1 fruit fly cellular context compared by ENCODE assay signal in the genomic region with DNA sequence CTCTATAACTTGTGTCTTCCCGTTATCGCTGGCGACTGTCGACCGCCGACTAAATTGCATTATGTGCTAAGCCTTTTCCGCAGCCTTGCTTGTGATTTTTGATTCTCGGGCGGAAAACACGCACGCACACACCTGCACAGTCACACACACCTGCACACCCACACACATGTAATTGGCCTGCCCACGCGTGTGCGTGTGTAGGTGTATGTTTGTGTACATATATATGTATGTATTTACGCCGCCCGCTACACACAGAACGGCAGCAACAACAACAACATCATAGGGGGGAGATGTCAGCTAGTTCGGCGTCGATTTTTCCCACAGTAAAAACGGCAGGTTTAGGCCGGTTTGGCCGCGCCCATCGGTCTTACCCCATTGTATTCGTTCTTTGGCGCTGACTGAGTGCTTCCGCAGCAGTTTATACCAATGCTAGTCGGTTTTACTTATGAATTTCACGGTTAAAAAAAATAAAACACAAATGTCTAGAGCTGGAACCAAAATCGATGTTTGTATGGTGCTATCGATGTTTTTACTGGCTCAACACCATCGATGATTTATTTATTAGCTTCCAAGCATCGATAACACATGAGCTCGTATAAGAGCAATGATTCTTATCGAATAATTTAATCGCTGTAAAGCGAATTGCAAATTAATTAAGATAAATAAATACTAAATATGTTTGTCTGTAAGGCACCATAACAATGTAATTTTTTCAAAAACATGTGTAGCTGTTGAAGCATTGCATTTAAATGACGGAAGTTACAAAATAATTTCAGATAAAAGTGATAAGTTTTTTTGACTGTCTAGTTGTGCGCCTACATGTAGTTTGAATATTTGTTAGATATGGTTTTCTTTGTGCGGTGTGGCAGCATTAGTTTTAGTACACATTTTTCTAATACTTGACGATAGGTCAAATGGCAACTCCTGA.
TF ChIP-seq lines count a peak whose summit lies in the region.

A gene (minus strand): TSS at position 538 of the 928 bp plus-strand sequence.

TF ChIP-seq in whole organism, embryonic, 481 proteins besides CTCF, POLR2A, EP300 and RAD21 (continued from another document and continues in another):
- no peak for TF ChIP-seq CG15479 (GFP tag; optimal IDR thresholded peaks at IDR 0.05; lab: Kevin White, UChicago)
- no peak for TF ChIP-seq GATAe (GFP tag; conservative IDR thresholded peaks at IDR 0.05; lab: Robert Waterston, UW)
- TF ChIP-seq Sin3A (optimal IDR thresholded peaks at IDR 0.05; lab: Kevin White, UChicago), result peak; percentile 51
- TF ChIP-seq CG17361 (GFP tag; IDR thresholded peaks at IDR 0.05; lab: Robert Waterston, UW), result peak; percentile 32; the same call in 1 of the 3 replicates
- TF ChIP-seq vnd (GFP tag; IDR thresholded peaks at IDR 0.05; lab: Robert Waterston, UW; ENCODE audit: partially characterized antibody), result peak; percentile 93
- TF ChIP-seq CG32772 (GFP tag; IDR thresholded peaks at IDR 0.05; lab: Robert Waterston, UW), result peak; percentile 25; the same call in 1 of the 2 replicates
- TF ChIP-seq Nf-YB (GFP tag; optimal IDR thresholded peaks at IDR 0.05; lab: Kevin White, UChicago), result peak; percentile 33
- TF ChIP-seq CG13287 (GFP tag; IDR thresholded peaks at IDR 0.05; lab: Robert Waterston, UW; ENCODE audit: partially characterized antibody), result peak; percentile 88
- TF ChIP-seq MESR4 (GFP tag; optimal IDR thresholded peaks at IDR 0.05; lab: Kevin White, UChicago), result peak; percentile 91
- peak; percentile 94 for TF ChIP-seq BEAF-32 (GFP tag; optimal IDR thresholded peaks at IDR 0.05; lab: Kevin White, UChicago)
- peak; percentile 48 for TF ChIP-seq fd64A (GFP tag; optimal IDR thresholded peaks at IDR 0.05; lab: Kevin White, UChicago)
- TF ChIP-seq CG10267 (tag; optimal IDR thresholded peaks at IDR 0.05; lab: Kevin White, UChicago), result peak; percentile 28
- TF ChIP-seq lbe (GFP tag; optimal IDR thresholded peaks at IDR 0.05; lab: Kevin White, UChicago), result peak; percentile 43
- TF ChIP-seq Hr78 (GFP tag; optimal IDR thresholded peaks at IDR 0.05; lab: Kevin White, UChicago), result peak in 1 of 2 experiments; percentile 100
- TF ChIP-seq CG12769 (tag; optimal IDR thresholded peaks at IDR 0.05; lab: Kevin White, UChicago), result peak; percentile 8
- TF ChIP-seq Lim3 (GFP tag; IDR thresholded peaks at IDR 0.05; lab: Robert Waterston, UW), result no peak
- peak; percentile 63; the same call in 2 of the 3 replicates for TF ChIP-seq ci (GFP tag; IDR thresholded peaks at IDR 0.05; lab: Robert Waterston, UW)
- TF ChIP-seq tna (GFP tag; IDR thresholded peaks at IDR 0.05; lab: Robert Waterston, UW; ENCODE audit: partially characterized antibody), result peak; percentile 96
- TF ChIP-seq Sry-β (GFP tag; optimal IDR thresholded peaks at IDR 0.05; lab: Kevin White, UChicago), result no peak
- TF ChIP-seq zf30C (GFP tag; optimal IDR thresholded peaks at IDR 0.05; lab: Kevin White, UChicago), result no peak
- peak; percentile 63 for TF ChIP-seq Vsx1 (GFP tag; optimal IDR thresholded peaks at IDR 0.05; lab: Kevin White, UChicago)
- peak; percentile 65 for TF ChIP-seq trem (tag; optimal IDR thresholded peaks at IDR 0.05; lab: Kevin White, UChicago)
- 0 out of 2 replicates have a peak, but pooled peaks have one; percentile 11 for TF ChIP-seq CG7372 (GFP tag; IDR thresholded peaks at IDR 0.05; lab: Robert Waterston, UW)
- TF ChIP-seq CG34376 (GFP tag; optimal IDR thresholded peaks at IDR 0.05; lab: Kevin White, UChicago), result peak; percentile 20
- no peak for TF ChIP-seq crp (GFP tag; optimal IDR thresholded peaks at IDR 0.05; lab: Kevin White, UChicago)
- peak; percentile 8 for TF ChIP-seq B-H2 (GFP tag; optimal IDR thresholded peaks at IDR 0.05; lab: Kevin White, UChicago)
- TF ChIP-seq CG6765 (GFP tag; optimal IDR thresholded peaks at IDR 0.05; lab: Kevin White, UChicago), result no peak
- TF ChIP-seq CG8478 (optimal IDR thresholded peaks at IDR 0.05; lab: Kevin White, UChicago), result peak; percentile 94
- TF ChIP-seq caup (GFP tag; optimal IDR thresholded peaks at IDR 0.05; lab: Kevin White, UChicago; ENCODE audit: severe bottlenecking), result peak; percentile 8
- peak; percentile 53; the same call in 1 of the 2 replicates for TF ChIP-seq CG32767 (GFP tag; IDR thresholded peaks at IDR 0.05; lab: Robert Waterston, UW)
- no peak for TF ChIP-seq repo (GFP tag; optimal IDR thresholded peaks at IDR 0.05; lab: Kevin White, UChicago)
- peak; percentile 38 for TF ChIP-seq zen (tag; optimal IDR thresholded peaks at IDR 0.05; lab: Kevin White, UChicago)
- peak; percentile 78; the same call in 1 of the 2 replicates for TF ChIP-seq E2f2 (GFP tag; IDR thresholded peaks at IDR 0.05; lab: Robert Waterston, UW)
- TF ChIP-seq tin (GFP tag; optimal IDR thresholded peaks at IDR 0.05; lab: Kevin White, UChicago), result peak; percentile 8
- TF ChIP-seq Drgx (GFP tag; IDR thresholded peaks at IDR 0.05; lab: Robert Waterston, UW), result no peak
- TF ChIP-seq gsb-n (tag; optimal IDR thresholded peaks at IDR 0.05; lab: Kevin White, UChicago), result peak; percentile 48
- TF ChIP-seq Sry-δ (GFP tag; optimal IDR thresholded peaks at IDR 0.05; lab: Kevin White, UChicago), result peak; percentile 91
- no peak for TF ChIP-seq CG10321 (GFP tag; IDR thresholded peaks at IDR 0.05; lab: Robert Waterston, UW)
- TF ChIP-seq CG9215 (GFP tag; IDR thresholded peaks at IDR 0.05; lab: Robert Waterston, UW), result 0 out of 2 replicates have a peak, but pooled peaks have one; percentile 26
- TF ChIP-seq Optix (GFP tag; IDR thresholded peaks at IDR 0.05; lab: Robert Waterston, UW), result no peak
- no peak for TF ChIP-seq Blimp-1 (GFP tag; optimal IDR thresholded peaks at IDR 0.05; lab: Kevin White, UChicago)
- TF ChIP-seq pfk (GFP tag; optimal IDR thresholded peaks at IDR 0.05; lab: Kevin White, UChicago), result no peak
- TF ChIP-seq CG8359 (GFP tag; optimal IDR thresholded peaks at IDR 0.05; lab: Kevin White, UChicago; ENCODE audit: borderline replicate concordance), result no peak
- TF ChIP-seq phol (tag; optimal IDR thresholded peaks at IDR 0.05; lab: Kevin White, UChicago), result peak; percentile 37
- TF ChIP-seq sug (tag; optimal IDR thresholded peaks at IDR 0.05; lab: Kevin White, UChicago), result peak; percentile 46
- no peak for TF ChIP-seq vfl (GFP tag; optimal IDR thresholded peaks at IDR 0.05; lab: Kevin White, UChicago)
- no peak for TF ChIP-seq CG13424 (tag; optimal IDR thresholded peaks at IDR 0.05; lab: Kevin White, UChicago)
- TF ChIP-seq HmgZ (tag; optimal IDR thresholded peaks at IDR 0.05; lab: Kevin White, UChicago), result peak; percentile 52
- TF ChIP-seq hb (GFP tag; IDR thresholded peaks at IDR 0.05; lab: Robert Waterston, UW; ENCODE audit: partially characterized antibody), result peak; percentile 95
- TF ChIP-seq kni (GFP tag; optimal IDR thresholded peaks at IDR 0.05; lab: Kevin White, UChicago), result peak; percentile 55
- peak; percentile 33 for TF ChIP-seq CG13296 (GFP tag; optimal IDR thresholded peaks at IDR 0.05; lab: Kevin White, UChicago)
- TF ChIP-seq Abd-B (GFP tag; optimal IDR thresholded peaks at IDR 0.05; lab: Kevin White, UChicago), result peak; percentile 84
- TF ChIP-seq Xrp1 (GFP tag; IDR thresholded peaks at IDR 0.05; lab: Robert Waterston, UW), result peak; percentile 27; the same call in 1 of the 2 replicates
- TF ChIP-seq Opbp (GFP tag; IDR thresholded peaks at IDR 0.05; lab: Robert Waterston, UW; ENCODE audit: partially characterized antibody), result peak; percentile 96
- no peak for TF ChIP-seq H2.0 (GFP tag; IDR thresholded peaks at IDR 0.05; lab: Robert Waterston, UW)
- TF ChIP-seq ro (GFP tag; IDR thresholded peaks at IDR 0.05; lab: Robert Waterston, UW), result no peak
- TF ChIP-seq CG42726 (GFP tag; IDR thresholded peaks at IDR 0.05; lab: Robert Waterston, UW; ENCODE audit: partially characterized antibody), result peak; percentile 85
- peak; percentile 88 for TF ChIP-seq CG4617 (GFP tag; optimal IDR thresholded peaks at IDR 0.05; lab: Kevin White, UChicago; ENCODE audit: borderline replicate concordance)
- peak; percentile 27 for TF ChIP-seq dm (GFP tag; optimal IDR thresholded peaks at IDR 0.05; lab: Kevin White, UChicago)
- TF ChIP-seq Dref (GFP tag; IDR thresholded peaks at IDR 0.05; lab: Robert Waterston, UW), result peak; percentile 98
- TF ChIP-seq CG7963 (GFP tag; IDR thresholded peaks at IDR 0.05; lab: Robert Waterston, UW; ENCODE audit: partially characterized antibody), result peak; percentile 95
- TF ChIP-seq CG4820 (GFP tag; optimal IDR thresholded peaks at IDR 0.05; lab: Kevin White, UChicago), result no peak
- no peak for TF ChIP-seq gem (tag; optimal IDR thresholded peaks at IDR 0.05; lab: Kevin White, UChicago)
- TF ChIP-seq Atf-2 (GFP tag; optimal IDR thresholded peaks at IDR 0.05; lab: Kevin White, UChicago), result no peak
- TF ChIP-seq CG2120 (GFP tag; optimal IDR thresholded peaks at IDR 0.05; lab: Kevin White, UChicago), result no peak
- no peak for TF ChIP-seq dysf (GFP tag; IDR thresholded peaks at IDR 0.05; lab: Robert Waterston, UW)
- peak; percentile 77 for TF ChIP-seq hbn (GFP tag; IDR thresholded peaks at IDR 0.05; lab: Robert Waterston, UW; ENCODE audit: partially characterized antibody)
- TF ChIP-seq zen2 (GFP tag; IDR thresholded peaks at IDR 0.05; lab: Robert Waterston, UW; ENCODE audit: partially characterized antibody), result peak; percentile 83
- TF ChIP-seq lmd (GFP tag; IDR thresholded peaks at IDR 0.05; lab: Robert Waterston, UW), result no peak
- no peak for TF ChIP-seq CG10274 (GFP tag; optimal IDR thresholded peaks at IDR 0.05; lab: Kevin White, UChicago)
- peak; percentile 45 for TF ChIP-seq CG14710 (tag; optimal IDR thresholded peaks at IDR 0.05; lab: Kevin White, UChicago)
- TF ChIP-seq CG11560 (tag; IDR thresholded peaks at IDR 0.05; lab: Robert Waterston, UW), result peak; percentile 97
- TF ChIP-seq Side (GFP tag; optimal IDR thresholded peaks at IDR 0.05; lab: Kevin White, UChicago), result no peak
- TF ChIP-seq ind (GFP tag; optimal IDR thresholded peaks at IDR 0.05; lab: Kevin White, UChicago), result peak; percentile 16
- TF ChIP-seq CG7745 (tag; optimal IDR thresholded peaks at IDR 0.05; lab: Kevin White, UChicago), result peak; percentile 72
- peak; percentile 96 for TF ChIP-seq CG14860 (GFP tag; IDR thresholded peaks at IDR 0.05; lab: Robert Waterston, UW; ENCODE audit: partially characterized antibody)
- TF ChIP-seq gcm (GFP tag; optimal IDR thresholded peaks at IDR 0.05; lab: Kevin White, UChicago), result no peak
- TF ChIP-seq MBD-R2 (GFP tag; IDR thresholded peaks at IDR 0.05; lab: Robert Waterston, UW), result peak; percentile 38
- TF ChIP-seq CG30403 (GFP tag; optimal IDR thresholded peaks at IDR 0.05; lab: Kevin White, UChicago), result peak; percentile 23
- TF ChIP-seq Rfx (GFP tag; IDR thresholded peaks at IDR 0.05; lab: Robert Waterston, UW), result peak; percentile 23; the same call in 1 of the 2 replicates
- TF ChIP-seq ac (GFP tag; optimal IDR thresholded peaks at IDR 0.05; lab: Kevin White, UChicago), result peak; percentile 27
- TF ChIP-seq Med (GFP tag; lab: Kevin White, UChicago), result peak; percentile 70
- TF ChIP-seq kah (GFP tag; optimal IDR thresholded peaks at IDR 0.05; lab: Kevin White, UChicago), result peak; percentile 75
- TF ChIP-seq Doc3 (GFP tag; IDR thresholded peaks at IDR 0.05; lab: Robert Waterston, UW; ENCODE audit: partially characterized antibody), result peak; percentile 78
- TF ChIP-seq HLHmδ (GFP tag; optimal IDR thresholded peaks at IDR 0.05; lab: Kevin White, UChicago), result peak; percentile 85
- TF ChIP-seq CG17612 (GFP tag; IDR thresholded peaks at IDR 0.05; lab: Robert Waterston, UW), result no peak
- TF ChIP-seq knrl (GFP tag; IDR thresholded peaks at IDR 0.05; lab: Robert Waterston, UW; ENCODE audit: partially characterized antibody), result peak; percentile 92
- peak; percentile 5 for TF ChIP-seq nerfin-1 (tag; optimal IDR thresholded peaks at IDR 0.05; lab: Kevin White, UChicago)
- 0 out of 2 replicates have a peak, but pooled peaks have one; percentile 35 for TF ChIP-seq crol (GFP tag; IDR thresholded peaks at IDR 0.05; lab: Robert Waterston, UW)
- TF ChIP-seq CG34224 (GFP tag; IDR thresholded peaks at IDR 0.05; lab: Robert Waterston, UW; ENCODE audit: partially characterized antibody), result peak; percentile 90; the same call in 2 of the 3 replicates
- no peak for TF ChIP-seq hth (optimal IDR thresholded peaks at IDR 0.05; lab: Kevin White, UChicago)
- TF ChIP-seq lilli (GFP tag; optimal IDR thresholded peaks at IDR 0.05; lab: Kevin White, UChicago), result no peak
- TF ChIP-seq Spps (tag; optimal IDR thresholded peaks at IDR 0.05; lab: Kevin White, UChicago), result no peak
- TF ChIP-seq Fer1 (GFP tag; optimal IDR thresholded peaks at IDR 0.05; lab: Kevin White, UChicago), result peak; percentile 42
- peak; percentile 18 for TF ChIP-seq CG30020 (tag; optimal IDR thresholded peaks at IDR 0.05; lab: Kevin White, UChicago)
- peak; percentile 63 for TF ChIP-seq CG9932 (GFP tag; IDR thresholded peaks at IDR 0.05; lab: Robert Waterston, UW)
- peak; percentile 96 for TF ChIP-seq CG16813 (GFP tag; IDR thresholded peaks at IDR 0.05; lab: Robert Waterston, UW; ENCODE audit: partially characterized antibody)
- peak; percentile 11 for TF ChIP-seq Hand (GFP tag; optimal IDR thresholded peaks at IDR 0.05; lab: Kevin White, UChicago)
- TF ChIP-seq CG33557 (GFP tag; optimal IDR thresholded peaks at IDR 0.05; lab: Kevin White, UChicago), result no peak
- TF ChIP-seq CG17186 (GFP tag; optimal IDR thresholded peaks at IDR 0.05; lab: Kevin White, UChicago), result peak; percentile 1
- TF ChIP-seq Mrtf (GFP tag; IDR thresholded peaks at IDR 0.05; lab: Robert Waterston, UW), result no peak
- TF ChIP-seq CG17829 (tag; optimal IDR thresholded peaks at IDR 0.05; lab: Kevin White, UChicago), result peak; percentile 10
- TF ChIP-seq CG4424 (GFP tag; optimal IDR thresholded peaks at IDR 0.05; lab: Kevin White, UChicago), result no peak
- no peak for TF ChIP-seq CG8290 (GFP tag; optimal IDR thresholded peaks at IDR 0.05; lab: Kevin White, UChicago)
- no peak for TF ChIP-seq CG8290 (tag; optimal IDR thresholded peaks at IDR 0.05; lab: Kevin White, UChicago)
- peak; percentile 40 for TF ChIP-seq CG15514 (GFP tag; optimal IDR thresholded peaks at IDR 0.05; lab: Kevin White, UChicago)
- TF ChIP-seq CHES-1-like (GFP tag; optimal IDR thresholded peaks at IDR 0.05; lab: Kevin White, UChicago), result peak; percentile 26
- no peak for TF ChIP-seq CG9727 (GFP tag; optimal IDR thresholded peaks at IDR 0.05; lab: Kevin White, UChicago)
- TF ChIP-seq Elba2 (GFP tag; optimal IDR thresholded peaks at IDR 0.05; lab: Kevin White, UChicago), result no peak
- TF ChIP-seq inv (GFP tag; IDR thresholded peaks at IDR 0.05; lab: Robert Waterston, UW; ENCODE audit: partially characterized antibody), result peak; percentile 92
- TF ChIP-seq CG14050 (GFP tag; IDR thresholded peaks at IDR 0.05; lab: Robert Waterston, UW), result no peak
- peak; percentile 97 for TF ChIP-seq HLH4C (GFP tag; IDR thresholded peaks at IDR 0.05; lab: Robert Waterston, UW; ENCODE audit: partially characterized antibody)
- peak; percentile 79; the same call in 2 of the 3 replicates for TF ChIP-seq CG34422 (GFP tag; IDR thresholded peaks at IDR 0.05; lab: Robert Waterston, UW)
- no peak for TF ChIP-seq seq (GFP tag; IDR thresholded peaks at IDR 0.05; lab: Robert Waterston, UW)
- TF ChIP-seq CG10543 (GFP tag; optimal IDR thresholded peaks at IDR 0.05; lab: Kevin White, UChicago), result peak; percentile 50
